Fruit fly (Drosophila melanogaster) whole organism, embryonic: Measurements from ENCODE around the gene CG10140.

Experiments used
- Abd-B ChIP-seq: fragments of 200-800 bp; sonication (Bioruptor generic); optimal IDR thresholded peaks from 2 replicates; lab custom pipeline; 2018; ENCODE audit warnings: missing biosample characterization, mild to moderate bottlenecking, missing genetic modification characterization, moderate library complexity
- C15 ChIP-seq: fragments of 200-800 bp; sonication (Bioruptor generic); IDR thresholded peaks from 3 replicates; pipeline ENCODE4 v1.3.6; 2022; ENCODE audit warnings: missing biosample characterization, missing genetic modification characterization
- CG10462 ChIP-seq: fragments of 200-800 bp; sonication (Bioruptor generic); optimal IDR thresholded peaks from 2 replicates; lab custom pipeline; 2016; ENCODE audit warnings: missing biosample characterization, missing genetic modification characterization
- CG11398 ChIP-seq: fragments of 200-800 bp; sonication (Bioruptor generic); optimal IDR thresholded peaks from 2 replicates; lab custom pipeline; 2016; ENCODE audit warnings: missing biosample characterization, missing genetic modification characterization
- CG1233 ChIP-seq: fragments of 200-800 bp; sonication (Bioruptor generic); optimal IDR thresholded peaks from 4 replicates; lab custom pipeline; 2018; ENCODE audit warnings: missing biosample characterization, mild to moderate bottlenecking, missing genetic modification characterization
- CG12769 ChIP-seq: fragments of 200-800 bp; sonication (Bioruptor generic); optimal IDR thresholded peaks from 2 replicates; lab custom pipeline; 2019; ENCODE audit warnings: missing biosample characterization, mild to moderate bottlenecking, missing genetic modification characterization, moderate library complexity
- CG13287 ChIP-seq: fragments of 200-800 bp; sonication (Bioruptor generic); IDR thresholded peaks from 2 replicates; pipeline ENCODE4 v1.3.6; 2022; ENCODE audit warnings: missing biosample characterization, missing genetic modification characterization; ENCODE audit not compliant: partially characterized antibody
- CG14667 ChIP-seq: fragments of 200-800 bp; sonication (Bioruptor generic); IDR thresholded peaks from 2 replicates; pipeline ENCODE4 v1.3.6; 2022; ENCODE audit warnings: missing biosample characterization, missing genetic modification characterization
- CG15696 ChIP-seq: fragments of 200-800 bp; sonication (Bioruptor generic); optimal IDR thresholded peaks from 2 replicates; lab custom pipeline; 2019; ENCODE audit warnings: missing biosample characterization, mild to moderate bottlenecking, missing genetic modification characterization, moderate library complexity
- CG17186 ChIP-seq: fragments of 200-800 bp; sonication (Bioruptor generic); optimal IDR thresholded peaks from 3 replicates; lab custom pipeline; 2017; ENCODE audit warnings: missing biosample characterization, missing genetic modification reagents, missing genetic modification characterization
- CG17359 ChIP-seq: fragments of 200-800 bp; sonication (Bioruptor generic); optimal IDR thresholded peaks from 3 replicates; lab custom pipeline; 2018; ENCODE audit warnings: missing biosample characterization, mild to moderate bottlenecking, missing genetic modification characterization, moderate library complexity
- CG17612 ChIP-seq: fragments of 200-800 bp; sonication (Bioruptor generic); IDR thresholded peaks from 2 replicates; pipeline ENCODE4 v1.3.6; 2022; ENCODE audit warnings: missing biosample characterization, missing genetic modification characterization
- CG17802 ChIP-seq: fragments of 200-800 bp; sonication (Bioruptor generic); optimal IDR thresholded peaks from 2 replicates; lab custom pipeline; 2018; ENCODE audit warnings: missing biosample characterization, mild to moderate bottlenecking, missing genetic modification characterization, moderate library complexity
- CG17829 ChIP-seq: fragments of 200-800 bp; optimal IDR thresholded peaks from 2 replicates; lab custom pipeline; 2019; ENCODE audit warnings: missing biosample characterization, mild to moderate bottlenecking, missing genetic modification characterization, moderate library complexity
- CG31365 ChIP-seq: fragments of 200-800 bp; sonication (Bioruptor generic); optimal IDR thresholded peaks from 2 replicates; lab custom pipeline; 2018; ENCODE audit warnings: missing biosample characterization, mild to moderate bottlenecking, missing genetic modification characterization
- CG32532 ChIP-seq: fragments of 200-800 bp; sonication (Bioruptor generic); IDR thresholded peaks from 2 replicates; pipeline ENCODE4 v1.3.6; 2022; ENCODE audit warnings: missing biosample characterization, missing genetic modification characterization
- CG34422 ChIP-seq: fragments of 200-800 bp; sonication (Bioruptor generic); IDR thresholded peaks from 3 replicates; pipeline ENCODE4 v1.3.6; 2022; ENCODE audit warnings: missing biosample characterization, missing genetic modification characterization
- CG43689 ChIP-seq: fragments of 200-800 bp; sonication (Bioruptor generic); IDR thresholded peaks from 2 replicates; pipeline ENCODE4 v1.3.6; 2022; ENCODE audit warnings: missing biosample characterization, missing genetic modification characterization
- CG6765 ChIP-seq: fragments of 200-800 bp; sonication (Bioruptor generic); optimal IDR thresholded peaks from 3 replicates; lab custom pipeline; 2017; ENCODE audit warnings: missing biosample characterization, mild to moderate bottlenecking, missing genetic modification characterization
- CG6854 ChIP-seq: fragments of 200-800 bp; sonication (Bioruptor generic); optimal IDR thresholded peaks from 3 replicates; lab custom pipeline; 2017; ENCODE audit warnings: missing biosample characterization, mild to moderate bottlenecking, missing genetic modification characterization
- CG7745 ChIP-seq: fragments of 200-800 bp; sonication (Bioruptor generic); optimal IDR thresholded peaks from 2 replicates; lab custom pipeline; 2018; ENCODE audit warnings: missing biosample characterization, mild to moderate bottlenecking, missing genetic modification characterization, moderate library complexity
- CG8359 ChIP-seq: fragments of 200-800 bp; sonication (Bioruptor generic); optimal IDR thresholded peaks from 2 replicates; lab custom pipeline; 2017; ENCODE audit warnings: missing biosample characterization, mild to moderate bottlenecking, missing genetic modification characterization, borderline replicate concordance
- CG8765 ChIP-seq: fragments of 200-800 bp; sonication (Bioruptor generic); IDR thresholded peaks from 2 replicates; pipeline ENCODE4 v1.3.6; 2022; ENCODE audit warnings: missing biosample characterization, missing genetic modification characterization
- CHES-1-like ChIP-seq: fragments of 200-800 bp; sonication (Bioruptor generic); optimal IDR thresholded peaks from 2 replicates; lab custom pipeline; 2016; ENCODE audit warnings: missing biosample characterization, missing genetic modification characterization
- CrebB ChIP-seq: fragments of 200-800 bp; sonication (Bioruptor generic); optimal IDR thresholded peaks from 3 replicates; lab custom pipeline; 2018; ENCODE audit warnings: missing biosample characterization, mild to moderate bottlenecking, missing genetic modification characterization
- ERR ChIP-seq: fragments of 200-800 bp; sonication (Bioruptor generic); optimal IDR thresholded peaks from 2 replicates; lab custom pipeline; 2016; ENCODE audit warnings: missing biosample characterization, missing genetic modification characterization
- Elba2 ChIP-seq: fragments of 200-800 bp; sonication (Bioruptor generic); optimal IDR thresholded peaks from 3 replicates; lab custom pipeline; 2016; ENCODE audit warnings: missing biosample characterization, missing genetic modification characterization
- Ets97D ChIP-seq: fragments of 200-800 bp; sonication (Bioruptor generic); optimal IDR thresholded peaks from 3 replicates; lab custom pipeline; 2016; ENCODE audit warnings: missing biosample characterization, missing genetic modification characterization
- Fer3 ChIP-seq: fragments of 200-800 bp; sonication (Bioruptor generic); optimal IDR thresholded peaks from 2 replicates; lab custom pipeline; 2018; ENCODE audit warnings: missing biosample characterization, mild to moderate bottlenecking, missing genetic modification characterization, moderate library complexity
- HmgD ChIP-seq: fragments of 200-800 bp; sonication (Bioruptor generic); optimal IDR thresholded peaks from 3 replicates; lab custom pipeline; 2016; ENCODE audit warnings: missing biosample characterization, missing genetic modification characterization
- HmgZ ChIP-seq: fragments of 200-800 bp; sonication (Bioruptor generic); optimal IDR thresholded peaks from 2 replicates; lab custom pipeline; 2018; ENCODE audit warnings: missing biosample characterization, mild to moderate bottlenecking, missing genetic modification characterization
- Hr3 ChIP-seq: fragments of 200-800 bp; sonication (Bioruptor generic); optimal IDR thresholded peaks from 3 replicates; lab custom pipeline; 2016; ENCODE audit warnings: missing biosample characterization, missing genetic modification characterization
- Mrtf ChIP-seq: fragments of 200-800 bp; sonication (Bioruptor generic); IDR thresholded peaks from 3 replicates; pipeline ENCODE4 v1.3.6; 2022; ENCODE audit warnings: missing biosample characterization, missing genetic modification characterization
- Nf-YC ChIP-seq: fragments of 200-800 bp; optimal IDR thresholded peaks from 3 replicates; lab custom pipeline; 2019; ENCODE audit warnings: missing biosample characterization, mild to moderate bottlenecking, missing genetic modification characterization, moderate library complexity
- Ravus ChIP-seq: fragments of 200-800 bp; sonication (Bioruptor generic); IDR thresholded peaks from 2 replicates; pipeline ENCODE4 v1.3.6; 2022; ENCODE audit warnings: missing biosample characterization, missing genetic modification characterization
- Rfx ChIP-seq: fragments of 200-800 bp; sonication (Bioruptor generic); IDR thresholded peaks from 2 replicates; pipeline ENCODE4 v1.3.6; 2022; ENCODE audit warnings: missing biosample characterization, missing genetic modification characterization
- Scr ChIP-seq: fragments of 200-800 bp; sonication (Bioruptor generic); IDR thresholded peaks from 2 replicates; pipeline ENCODE4 v1.3.6; 2022; ENCODE audit warnings: missing biosample characterization, missing genetic modification characterization; ENCODE audit not compliant: partially characterized antibody
- Taf1 ChIP-seq: fragments of 200-800 bp; sonication (Bioruptor generic); IDR thresholded peaks from 2 replicates; pipeline ENCODE4 v1.3.6; 2022; ENCODE audit warnings: missing biosample characterization, missing genetic modification characterization
- ac ChIP-seq: fragments of 200-800 bp; sonication (Bioruptor generic); optimal IDR thresholded peaks from 3 replicates; lab custom pipeline; 2017; ENCODE audit warnings: missing biosample characterization, mild to moderate bottlenecking, missing genetic modification characterization
- cato ChIP-seq: fragments of 200-800 bp; sonication (Bioruptor generic); optimal IDR thresholded peaks from 2 replicates; lab custom pipeline; 2016; ENCODE audit warnings: missing biosample characterization, missing genetic modification characterization, borderline replicate concordance
- crc ChIP-seq: fragments of 200-800 bp; sonication (Bioruptor generic); optimal IDR thresholded peaks from 2 replicates; lab custom pipeline; 2016; ENCODE audit warnings: missing biosample characterization, missing genetic modification characterization
- dan ChIP-seq: fragments of 200-800 bp; sonication (Bioruptor generic); IDR thresholded peaks from 2 replicates; pipeline ENCODE4 v1.3.6; 2022; ENCODE audit warnings: missing biosample characterization, missing genetic modification characterization
- dm ChIP-seq: fragments of 200-800 bp; sonication (Bioruptor generic); optimal IDR thresholded peaks from 3 replicates; lab custom pipeline; 2016; ENCODE audit warnings: missing biosample characterization, missing genetic modification characterization
- gro ChIP-seq: fragments of 200-800 bp; sonication (Bioruptor generic); optimal IDR thresholded peaks from 2 replicates; lab custom pipeline; 2016; ENCODE audit warnings: missing biosample characterization, missing genetic modification characterization
- h ChIP-seq: fragments of >200 bp; optimal IDR thresholded peaks from 2 replicates; lab custom pipeline; 2017
- jumu ChIP-seq: fragments of 200-800 bp; sonication (Bioruptor generic); optimal IDR thresholded peaks from 3 replicates; lab custom pipeline; 2016; ENCODE audit warnings: missing biosample characterization, missing genetic modification characterization
- mirr ChIP-seq: fragments of 200-800 bp; sonication (Bioruptor generic); optimal IDR thresholded peaks from 3 replicates; lab custom pipeline; 2018; ENCODE audit warnings: missing biosample characterization, mild to moderate bottlenecking, missing genetic modification characterization
- odd ChIP-seq: fragments of 200-800 bp; sonication (Bioruptor generic); optimal IDR thresholded peaks from 2 replicates; lab custom pipeline; 2017; ENCODE audit warnings: missing biosample characterization, mild to moderate bottlenecking, missing genetic modification characterization
- so ChIP-seq: fragments of 200-800 bp; sonication (Bioruptor generic); IDR thresholded peaks from 3 replicates; pipeline ENCODE4 v1.3.6; 2022; ENCODE audit warnings: missing biosample characterization, missing genetic modification characterization
- sob ChIP-seq: fragments of 200-800 bp; sonication (Bioruptor generic); IDR thresholded peaks from 2 replicates; pipeline ENCODE4 v1.3.6; 2022; ENCODE audit warnings: missing biosample characterization, missing genetic modification characterization
- tll ChIP-seq, 2 experiments: fragments of 200-800 bp in 1 of 2; fragments of >200 bp in 1 of 2; sonication (Bioruptor generic) in 1 of 2; optimal IDR thresholded peaks; 2 replicates each; lab custom pipeline; 2017 to 2019; ENCODE audit warnings: missing biosample characterization in 2 of 2, missing genetic modification characterization in 2 of 2, mild to moderate bottlenecking in 1 of 2, moderate library complexity in 1 of 2

CG10140 gene

DNA sequence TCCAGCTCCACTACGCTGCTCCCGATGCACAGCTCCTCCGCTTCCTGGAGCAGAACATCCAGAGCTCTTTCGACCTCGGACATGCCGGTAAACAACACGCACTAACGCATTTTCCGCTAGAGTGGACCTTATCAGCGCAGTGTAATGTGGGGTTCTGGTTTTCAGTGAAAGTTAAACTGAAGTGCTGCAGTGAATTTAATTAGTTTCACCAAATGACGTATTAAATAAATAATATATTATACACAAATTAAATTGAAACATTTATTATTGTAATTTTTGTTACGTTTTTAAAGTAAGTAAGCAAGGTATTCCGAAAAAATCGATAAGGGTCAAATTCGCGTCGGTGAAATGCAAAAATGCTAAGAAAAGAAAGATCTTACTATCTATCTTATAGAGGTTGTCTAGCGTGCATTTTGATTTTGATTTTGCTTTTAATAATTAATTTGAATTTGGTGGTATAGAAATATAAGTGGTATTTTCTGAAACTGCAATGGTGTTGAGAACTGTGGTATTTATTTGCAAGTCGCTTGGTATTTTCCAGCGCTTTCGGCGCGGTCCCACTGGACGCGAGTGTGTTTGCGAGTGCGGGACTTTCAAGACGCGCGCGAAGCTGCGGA is 10.0 kb upstream of the CG10140 start, which contains the start of the genes JMJD7 and CG10738 (continued):
- TF ChIP-seq mirr (GFP tag; lab: Kevin White, UChicago), result peak; percentile 27
- no peak for TF ChIP-seq CG11398 (GFP tag; lab: Kevin White, UChicago)
- no peak for TF ChIP-seq CG17612 (GFP tag; lab: Robert Waterston, UW)
- TF ChIP-seq CG14667 (GFP tag; lab: Robert Waterston, UW), result peak; percentile 45
- TF ChIP-seq Abd-B, result no peak
- no peak for TF ChIP-seq CG31365
- TF ChIP-seq so (GFP tag; lab: Robert Waterston, UW), result peak; percentile 58; the same call in 1 of the 3 replicates
- peak; percentile 35 for TF ChIP-seq Fer3 (tag; lab: Kevin White, UChicago)
- TF ChIP-seq jumu, result peak; percentile 12
- TF ChIP-seq cato, result no peak
- TF ChIP-seq ac (GFP tag; lab: Kevin White, UChicago), result no peak
- peak; percentile 40 for TF ChIP-seq CG17829
- TF ChIP-seq dan, result no peak
- no peak for TF ChIP-seq CG1233
- TF ChIP-seq Rfx, result peak; percentile 88
- peak; percentile 8 for TF ChIP-seq HmgZ (tag; lab: Kevin White, UChicago)
- TF ChIP-seq CG7745 (tag; lab: Kevin White, UChicago), result no peak
- TF ChIP-seq CG13287 (GFP tag; lab: Robert Waterston, UW), result no peak
- TF ChIP-seq gro (GFP tag; lab: Kevin White, UChicago), result no peak
- no peak for TF ChIP-seq CHES-1-like (GFP tag; lab: Kevin White, UChicago)
- TF ChIP-seq CG8359, result no peak
- TF ChIP-seq CG17802 (tag; lab: Kevin White, UChicago), result peak; percentile 26
- no peak for TF ChIP-seq crc (GFP tag; lab: Kevin White, UChicago)
- no peak for TF ChIP-seq CG6854
- peak; percentile 19 for TF ChIP-seq Nf-YC (tag; lab: Kevin White, UChicago)
- TF ChIP-seq HmgD (GFP tag; lab: Kevin White, UChicago), result no peak
- no peak for TF ChIP-seq CG43689 (GFP tag; lab: Robert Waterston, UW)
- peak; percentile 79 for TF ChIP-seq sob (GFP tag; lab: Robert Waterston, UW)
- peak; percentile 79 for TF ChIP-seq CG34422
- TF ChIP-seq Mrtf (GFP tag; lab: Robert Waterston, UW), result peak; percentile 60
- TF ChIP-seq Scr, result no peak
- no peak for TF ChIP-seq odd (GFP tag; lab: Kevin White, UChicago)
- peak; percentile 33; the same call in 1 of the 2 replicates for TF ChIP-seq CG8765 (GFP tag; lab: Robert Waterston, UW)
- no peak for TF ChIP-seq tll (GFP tag; optimal IDR thresholded peaks at IDR 0.05; lab: Kevin White, UChicago)
- TF ChIP-seq CG6765 (GFP tag; lab: Kevin White, UChicago), result peak; percentile 15
- peak; percentile 16 for TF ChIP-seq Ets97D (GFP tag; lab: Kevin White, UChicago)
- TF ChIP-seq Taf1 (GFP tag; lab: Robert Waterston, UW), result peak; percentile 54; the same call in 1 of the 2 replicates
- TF ChIP-seq C15 (GFP tag; lab: Robert Waterston, UW), result no peak
- TF ChIP-seq CG32532, result peak; percentile 85
- peak; percentile 26; the same call in 1 of the 2 replicates for TF ChIP-seq Ravus (GFP tag; lab: Robert Waterston, UW)
- no peak for TF ChIP-seq CG10462 (GFP tag; lab: Kevin White, UChicago)
- TF ChIP-seq h (lab: Kevin White, UChicago), result no peak
- peak; percentile 22 for TF ChIP-seq CG15696 (tag; lab: Kevin White, UChicago)
- TF ChIP-seq CG17359 (tag; lab: Kevin White, UChicago), result peak; percentile 56
- no peak for TF ChIP-seq dm (GFP tag; lab: Kevin White, UChicago)
- no peak for TF ChIP-seq CrebB (tag; lab: Kevin White, UChicago)
- TF ChIP-seq Hr3, result no peak
- no peak for TF ChIP-seq ERR (GFP tag; lab: Kevin White, UChicago)
- no peak for TF ChIP-seq Elba2
- no peak for TF ChIP-seq CG17186 (GFP tag; lab: Kevin White, UChicago)
- TF ChIP-seq CG12769 (tag; lab: Kevin White, UChicago), result no peak
